Worm (Caenorhabditis elegans) whole organism, L2 larva: ENCODE results near the gene coh-3.

ENCODE experiments used
- C34F6.9 ChIP-seq: fragments of 150-350 bp; optimal IDR thresholded peaks from 2 replicates; lab custom pipeline; 2014; ENCODE audit warnings: missing biosample characterization, missing genetic modification characterization
- F13H6.1 ChIP-seq: sonication (generic microtip); optimal IDR thresholded peaks from 2 replicates; lab custom pipeline; 2016; ENCODE audit warnings: missing genetic modification characterization, missing compliant biosample characterization
- R02D3.7 ChIP-seq: fragments of 150-350 bp; optimal IDR thresholded peaks from 2 replicates; lab custom pipeline; 2014; ENCODE audit warnings: missing biosample characterization, missing genetic modification characterization
- ZK546.5 ChIP-seq: sonication (generic microtip); optimal IDR thresholded peaks from 2 replicates; lab custom pipeline; 2017; ENCODE audit warnings: missing biosample characterization, missing genetic modification characterization
- alr-1 ChIP-seq: fragments of 150-350 bp; optimal IDR thresholded peaks from 2 replicates; lab custom pipeline; 2014; ENCODE audit warnings: missing biosample characterization, missing genetic modification characterization
- ama-1 ChIP-seq: fragments of 150-350 bp; optimal IDR thresholded peaks from 2 replicates; lab custom pipeline; 2018; ENCODE audit warnings: inconsistent platforms
- blmp-1 ChIP-seq: sonication (generic microtip); optimal IDR thresholded peaks from 2 replicates; lab custom pipeline; 2017; ENCODE audit warnings: missing genetic modification characterization, mild to moderate bottlenecking, missing compliant biosample characterization, antibody characterized with exemption, moderate library complexity; ENCODE audit not compliant: insufficient read depth
- crh-2 ChIP-seq: sonication (generic microtip); optimal IDR thresholded peaks from 2 replicates; lab custom pipeline; 2017; ENCODE audit warnings: missing biosample characterization, missing genetic modification characterization
- elt-1 ChIP-seq: fragments of 150-350 bp; optimal IDR thresholded peaks from 2 replicates; lab custom pipeline; 2014; ENCODE audit warnings: missing biosample characterization, missing genetic modification characterization
- elt-3 ChIP-seq: sonication (generic microtip); optimal IDR thresholded peaks from 2 replicates; lab custom pipeline; 2017; ENCODE audit warnings: missing biosample characterization, missing genetic modification characterization
- fos-1 ChIP-seq: fragments of 150-350 bp; optimal IDR thresholded peaks from 2 replicates; lab custom pipeline; 2014; ENCODE audit warnings: missing biosample characterization, missing genetic modification characterization
- gmeb-1 ChIP-seq: fragments of 150-350 bp; optimal IDR thresholded peaks from 2 replicates; lab custom pipeline; 2014; ENCODE audit warnings: missing biosample characterization, missing genetic modification characterization
- lin-11 ChIP-seq: fragments of 150-350 bp; sonication (generic microtip); optimal IDR thresholded peaks from 2 replicates; lab custom pipeline; 2014; ENCODE audit warnings: missing biosample characterization, missing genetic modification characterization, inconsistent platforms, mixed read lengths
- lin-39 ChIP-seq: fragments of 150-350 bp; optimal IDR thresholded peaks from 2 replicates; lab custom pipeline; 2014; ENCODE audit warnings: missing biosample characterization, missing genetic modification reagents, missing genetic modification characterization
- lsy-2 ChIP-seq, 2 experiments: fragments of 150-350 bp in 1 of 2; sonication (generic microtip) in 1 of 2; optimal IDR thresholded peaks; 2 replicates each; lab custom pipeline; 2014 to 2017; ENCODE audit warnings: missing biosample characterization in 2 of 2, missing genetic modification characterization in 2 of 2
- mab-5 ChIP-seq: fragments of 150-350 bp; optimal IDR thresholded peaks from 2 replicates; lab custom pipeline; 2014; ENCODE audit warnings: missing biosample characterization, missing genetic modification characterization
- mbf-1 ChIP-seq: sonication (generic microtip); optimal IDR thresholded peaks from 2 replicates; lab custom pipeline; 2017; ENCODE audit warnings: missing biosample characterization, missing genetic modification characterization
- mdl-1 ChIP-seq, 2 experiments: fragments of 150-350 bp in 1 of 2; sonication (generic microtip) in 1 of 2; optimal IDR thresholded peaks; 2 replicates each; lab custom pipeline; 2017; ENCODE audit warnings: missing biosample characterization in 2 of 2, missing genetic modification characterization in 2 of 2
- nhr-12 ChIP-seq: fragments of 150-350 bp; optimal IDR thresholded peaks from 2 replicates; lab custom pipeline; 2014; ENCODE audit warnings: missing biosample characterization, missing genetic modification characterization
- nhr-129 ChIP-seq: fragments of 150-350 bp; optimal IDR thresholded peaks from 2 replicates; lab custom pipeline; 2014; ENCODE audit warnings: missing biosample characterization, missing genetic modification characterization
- nhr-21 ChIP-seq: fragments of 150-350 bp; optimal IDR thresholded peaks from 2 replicates; lab custom pipeline; 2014; ENCODE audit warnings: missing biosample characterization, missing genetic modification characterization
- nhr-23 ChIP-seq: fragments of 150-350 bp; optimal IDR thresholded peaks from 2 replicates; lab custom pipeline; 2014; ENCODE audit warnings: missing biosample characterization, missing genetic modification reagents, missing genetic modification characterization
- nhr-237 ChIP-seq: fragments of 150-350 bp; optimal IDR thresholded peaks from 2 replicates; lab custom pipeline; 2014; ENCODE audit warnings: missing biosample characterization, missing genetic modification characterization
- nhr-25 ChIP-seq: fragments of 150-350 bp; sonication (generic microtip); optimal IDR thresholded peaks from 3 replicates; lab custom pipeline; 2014; ENCODE audit warnings: missing biosample characterization, missing genetic modification characterization
- nhr-77 ChIP-seq: fragments of 150-350 bp; optimal IDR thresholded peaks from 2 replicates; lab custom pipeline; 2014; ENCODE audit warnings: missing biosample characterization, missing genetic modification characterization
- peb-1 ChIP-seq: fragments of 150-350 bp; optimal IDR thresholded peaks from 2 replicates; lab custom pipeline; 2014; ENCODE audit warnings: missing biosample characterization, missing genetic modification characterization
- sem-4 ChIP-seq: fragments of 150-350 bp; optimal IDR thresholded peaks from 2 replicates; lab custom pipeline; 2014; ENCODE audit warnings: missing biosample characterization, missing genetic modification reagents, missing genetic modification characterization
- skn-1 ChIP-seq: sonication (generic microtip); optimal IDR thresholded peaks from 2 replicates; lab custom pipeline; 2017; ENCODE audit warnings: missing biosample characterization, missing genetic modification characterization
- sma-3 ChIP-seq: sonication (generic microtip); optimal IDR thresholded peaks from 2 replicates; lab custom pipeline; 2016; ENCODE audit warnings: missing genetic modification reagents, missing genetic modification characterization, missing compliant biosample characterization
- sma-9 ChIP-seq, 2 experiments: fragments of 150-350 bp in 1 of 2; sonication (generic microtip) in 1 of 2; optimal IDR thresholded peaks; 2 replicates each; lab custom pipeline; 2014 to 2016; ENCODE audit warnings: missing genetic modification characterization in 2 of 2, mild to moderate bottlenecking in 1 of 2, missing biosample characterization in 1 of 2, missing compliant biosample characterization in 1 of 2, missing genetic modification reagents in 1 of 2, moderate library complexity in 1 of 2
- snpc-4 ChIP-seq: fragments of 150-350 bp; optimal IDR thresholded peaks from 2 replicates; lab custom pipeline; 2014; ENCODE audit warnings: missing biosample characterization, missing genetic modification characterization
- unc-55 ChIP-seq: fragments of 150-350 bp; sonication (generic microtip); optimal IDR thresholded peaks from 3 replicates; lab custom pipeline; 2014; ENCODE audit warnings: missing biosample characterization, missing genetic modification reagents, missing genetic modification characterization
- zag-1 ChIP-seq: fragments of 150-350 bp; optimal IDR thresholded peaks from 2 replicates; lab custom pipeline; 2014; ENCODE audit warnings: missing biosample characterization, missing genetic modification characterization
- ztf-1 ChIP-seq: fragments of 200-800 bp; sonication (Bioruptor generic); conservative IDR thresholded peaks from 2 replicates; pipeline ENCODE4 v1.3.6; 2022; ENCODE audit warnings: missing genetic modification characterization, missing compliant biosample characterization
- ztf-11 ChIP-seq: sonication (generic microtip); optimal IDR thresholded peaks from 2 replicates; lab custom pipeline; 2017; ENCODE audit warnings: missing biosample characterization, missing genetic modification characterization
- ztf-4 ChIP-seq: fragments of 150-350 bp; optimal IDR thresholded peaks from 2 replicates; lab custom pipeline; 2014; ENCODE audit warnings: missing biosample characterization, missing genetic modification characterization

Gene coh-3

ce11 chrV:14424958-14425492 lies 32.2 kb upstream of the coh-3 start, which contains the start of gene rrsr-1:
Gene rrsr-1, minus strand, starts transcription at chrV:14425008.
- no peak for TF ChIP-seq alr-1 (tag; lab: Kevin White, UChicago)
- TF ChIP-seq ZK546.5 (tag; lab: Kevin White, UChicago) = no peak
- TF ChIP-seq nhr-12 (tag; lab: Kevin White, UChicago) = no peak
- TF ChIP-seq C34F6.9 (tag; lab: Kevin White, UChicago) = peak; percentile 56
- TF ChIP-seq nhr-21 (tag; lab: Kevin White, UChicago) = no peak
- peak in 1 of 2 experiments; percentile 33 for TF ChIP-seq lsy-2 (tag; optimal IDR thresholded peaks at IDR 0.05; lab: Kevin White, UChicago)
- TF ChIP-seq elt-3 (tag; lab: Kevin White, UChicago) = no peak
- TF ChIP-seq sma-3 (GFP tag; lab: Kevin White, UChicago) = peak; percentile 28
- TF ChIP-seq sma-9 (GFP tag; optimal IDR thresholded peaks at IDR 0.05; lab: Kevin White, UChicago) = peak; percentile 47
- no peak for TF ChIP-seq sma-9 (tag; optimal IDR thresholded peaks at IDR 0.05; lab: Kevin White, UChicago)
- peak; percentile 62 for TF ChIP-seq skn-1 (tag; lab: Kevin White, UChicago)
- TF ChIP-seq mab-5 (tag; lab: Kevin White, UChicago) = no peak
- no peak for TF ChIP-seq fos-1
- TF ChIP-seq F13H6.1 = peak; percentile 38
- TF ChIP-seq nhr-23 = no peak
- TF ChIP-seq blmp-1 (tag; lab: Kevin White, UChicago) = no peak
- TF ChIP-seq snpc-4 = no peak
- TF ChIP-seq nhr-129 (tag; lab: Kevin White, UChicago) = peak; percentile 46
- no peak for TF ChIP-seq elt-1
- TF ChIP-seq lin-11 (tag; lab: Kevin White, UChicago) = peak; percentile 38
- TF ChIP-seq unc-55 (GFP tag; lab: Kevin White, UChicago) = peak; percentile 54
- no peak for TF ChIP-seq mbf-1 (tag; lab: Kevin White, UChicago)
- no peak for TF ChIP-seq zag-1
- TF ChIP-seq, all 48 proteins: peak for 9

- TF ChIP-seq nhr-237 (no peak), fos-1 (no peak), ztf-1 (GFP tag; lab: Robert Waterston, UW) (no peak)
These were observed 31.2 kb upstream of the coh-3 start for ce11 chrV:14426013-14426412.

ce11 chrV:14427069-14427825 lies 30.0 kb upstream of the coh-3 start:
- TF ChIP-seq nhr-12 (tag; lab: Kevin White, UChicago) (no peak), peb-1 (tag; lab: Kevin White, UChicago) (no peak), sem-4 (tag; lab: Kevin White, UChicago) (no peak), ama-1 (lab: Kevin White, UChicago) (no peak), sma-3 (GFP tag; lab: Kevin White, UChicago) (no peak), C34F6.9 (tag; lab: Kevin White, UChicago) (no peak), ZK546.5 (tag; lab: Kevin White, UChicago) (no peak), mab-5 (tag; lab: Kevin White, UChicago) (no peak), gmeb-1 (tag; lab: Kevin White, UChicago) (no peak), nhr-23 (no peak), ztf-1 (GFP tag; lab: Robert Waterston, UW) (no peak), ztf-11 (tag; lab: Kevin White, UChicago) (no peak), mdl-1 (tag; optimal IDR thresholded peaks at IDR 0.05; lab: Kevin White, UChicago) (no peak), lin-39 (no peak), lin-11 (tag; lab: Kevin White, UChicago) (no peak), F13H6.1 (no peak), nhr-77 (tag; lab: Kevin White, UChicago) (no peak), snpc-4 (no peak), skn-1 (tag; lab: Kevin White, UChicago) (no peak), elt-3 (tag; lab: Kevin White, UChicago) (no peak)

- TF ChIP-seq elt-3 (tag; lab: Kevin White, UChicago) = no peak
- no peak for TF ChIP-seq sma-9 (GFP tag; optimal IDR thresholded peaks at IDR 0.05; lab: Kevin White, UChicago)
- TF ChIP-seq sma-9 (tag; optimal IDR thresholded peaks at IDR 0.05; lab: Kevin White, UChicago) = no peak
- no peak for TF ChIP-seq R02D3.7 (tag; lab: Kevin White, UChicago)
- TF ChIP-seq snpc-4 = no peak
- TF ChIP-seq lin-11 (tag; lab: Kevin White, UChicago) = no peak
- no peak for TF ChIP-seq ama-1 (lab: Kevin White, UChicago)
- no peak for TF ChIP-seq ztf-4 (tag; lab: Kevin White, UChicago)
- no peak for TF ChIP-seq nhr-25 (tag; lab: Kevin White, UChicago)
- TF ChIP-seq unc-55 (GFP tag; lab: Kevin White, UChicago) = no peak
- no peak for TF ChIP-seq crh-2 (tag; lab: Kevin White, UChicago)
- TF ChIP-seq elt-1 = no peak
- TF ChIP-seq F13H6.1 = no peak
- no peak for TF ChIP-seq peb-1 (tag; lab: Kevin White, UChicago)
- TF ChIP-seq nhr-21 (tag; lab: Kevin White, UChicago) = no peak
- TF ChIP-seq mdl-1 (tag; optimal IDR thresholded peaks at IDR 0.05; lab: Kevin White, UChicago) = no peak
- TF ChIP-seq, all 48 proteins: peak for 0
These were observed 28.4 kb upstream of the coh-3 start, which contains the start of gene F23B12.1 for ce11 chrV:14428865-14429264. Gene F23B12.1, plus strand, starts transcription at chrV:14429165.
